Worm (Caenorhabditis elegans): ENCODE data around the gene col-95.

DNA sequence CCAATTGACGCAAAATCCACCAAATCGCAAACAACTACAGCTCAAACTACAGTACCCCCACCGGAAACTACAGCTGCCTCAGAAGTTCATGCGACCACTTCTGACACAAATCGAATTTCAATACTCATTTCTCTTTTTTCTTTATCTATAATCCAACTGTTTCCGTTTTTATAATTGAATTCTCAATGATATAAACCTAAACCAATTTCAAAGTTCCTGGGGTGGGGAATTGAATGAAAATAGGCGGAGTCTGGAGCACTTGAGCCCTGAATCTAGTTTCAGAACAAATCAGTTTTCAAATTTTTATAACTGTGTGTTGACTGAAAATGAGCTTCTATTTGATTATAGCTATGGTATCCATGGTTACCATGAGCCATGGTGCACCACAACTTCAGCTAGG is 7.5 kb upstream of the col-95 start, which contains the start of gene Y41C4A.6:
- TF ChIP-seq elt-1 (tag; optimal IDR thresholded peaks at IDR 0.05) (no peak), fos-1 (tag; optimal IDR thresholded peaks at IDR 0.05) (no peak), aly-2 (tag; optimal IDR thresholded peaks at IDR 0.05) (no peak), nhr-23 (tag; optimal IDR thresholded peaks at IDR 0.05) (no peak), skn-1 (tag; optimal IDR thresholded peaks at IDR 0.05) (no peak), lin-15B (tag; optimal IDR thresholded peaks at IDR 0.05) (no peak), ZK546.5 (tag; optimal IDR thresholded peaks at IDR 0.05) (no peak), lin-39 (tag; optimal IDR thresholded peaks at IDR 0.05) (no peak), egl-27 (tag; optimal IDR thresholded peaks at IDR 0.05) (no peak), nhr-11 (tag; optimal IDR thresholded peaks at IDR 0.05) (no peak), snpc-4 (tag; optimal IDR thresholded peaks at IDR 0.05) (no peak), elt-3 (tag; optimal IDR thresholded peaks at IDR 0.05) (no peak), nhr-76 (tag; optimal IDR thresholded peaks at IDR 0.05) (no peak), ama-1 (optimal IDR thresholded peaks at IDR 0.05) (no peak)

Measured in whole organism, L3 larva.